Fruit fly (Drosophila melanogaster): ENCODE results near the gene loco.

The loco gene

DNA sequence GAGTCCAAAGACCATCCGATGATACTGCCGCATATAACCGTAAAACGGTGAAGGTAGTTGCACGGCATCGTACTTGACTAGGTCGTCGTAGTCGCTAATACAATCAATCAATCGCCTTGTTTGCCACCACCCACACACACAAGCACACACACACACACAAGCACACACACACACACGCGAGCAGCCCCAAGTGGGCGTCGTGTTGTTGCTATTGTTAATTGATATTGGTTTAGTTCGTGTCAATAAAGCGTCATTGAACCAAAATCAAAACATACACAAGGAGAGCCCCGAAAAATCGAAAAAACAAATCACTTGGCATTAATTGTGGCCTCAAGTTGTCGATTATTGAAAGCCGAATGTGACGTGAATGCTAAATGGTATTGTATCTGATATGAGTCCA lies 42.7 kb downstream of the loco start (continued):
- TF ChIP-seq sd (tag; optimal IDR thresholded peaks at IDR 0.05) (peak; percentile 31), Sox102F (GFP tag; optimal IDR thresholded peaks at IDR 0.05) (peak; percentile 27), CG30431 (GFP tag; optimal IDR thresholded peaks at IDR 0.05) (no peak), shn (GFP tag; optimal IDR thresholded peaks at IDR 0.05) (no peak), H2.0 (GFP tag; IDR thresholded peaks at IDR 0.05) (no peak), Camta (GFP tag; optimal IDR thresholded peaks at IDR 0.05) (peak; percentile 31), CG7839 (tag; optimal IDR thresholded peaks at IDR 0.05) (no peak), CG7357 (GFP tag; IDR thresholded peaks at IDR 0.05) (no peak), CG6813 (GFP tag; optimal IDR thresholded peaks at IDR 0.05) (peak; percentile 62), CG6689 (GFP tag; IDR thresholded peaks at IDR 0.05) (peak; percentile 36), CoRest (tag; optimal IDR thresholded peaks at IDR 0.05) (peak; percentile 26), CG16779 (GFP tag; IDR thresholded peaks at IDR 0.05) (no peak), twi (tag; optimal IDR thresholded peaks at IDR 0.05) (no peak), Trl (optimal IDR thresholded peaks at IDR 0.05) (no peak), Trl (GFP tag; optimal IDR thresholded peaks at IDR 0.05) (peak; percentile 67), Neu2 (GFP tag; optimal IDR thresholded peaks at IDR 0.05; ENCODE audit: borderline replicate concordance) (no peak), CG17359 (tag; optimal IDR thresholded peaks at IDR 0.05) (peak; percentile 59), CG14710 (tag; optimal IDR thresholded peaks at IDR 0.05) (peak; percentile 34), sens (GFP tag) (peak; percentile 95), repo (GFP tag; optimal IDR thresholded peaks at IDR 0.05) (no peak), ase (GFP tag; IDR thresholded peaks at IDR 0.05) (peak; percentile 54; the same call in 1 of the 3 replicates), CG10274 (GFP tag; optimal IDR thresholded peaks at IDR 0.05) (peak; percentile 9), pzg (GFP tag; optimal IDR thresholded peaks at IDR 0.05) (no peak), fu2 (GFP tag; optimal IDR thresholded peaks at IDR 0.05) (no peak), tap (tag; optimal IDR thresholded peaks at IDR 0.05) (peak; percentile 36), psq (GFP tag; optimal IDR thresholded peaks at IDR 0.05) (no peak), HHEX (GFP tag; optimal IDR thresholded peaks at IDR 0.05) (peak; percentile 59), Jarid2 (GFP tag; optimal IDR thresholded peaks at IDR 0.05) (peak; percentile 18), Dad (GFP tag; optimal IDR thresholded peaks at IDR 0.05) (peak; percentile 3), scrt (GFP tag; optimal IDR thresholded peaks at IDR 0.05) (peak; percentile 12), CG15601 (tag; optimal IDR thresholded peaks at IDR 0.05) (peak; percentile 66), CG9215 (GFP tag; IDR thresholded peaks at IDR 0.05) (no peak), Bdp1 (GFP tag; optimal IDR thresholded peaks at IDR 0.05) (peak; percentile 11), her (GFP tag; optimal IDR thresholded peaks at IDR 0.05) (peak; percentile 29), sim (GFP tag; IDR thresholded peaks at IDR 0.05) (peak; percentile 29; the same call in 1 of the 2 replicates), CG12744 (GFP tag; optimal IDR thresholded peaks at IDR 0.05) (peak; percentile 29), CG18476 (GFP tag; optimal IDR thresholded peaks at IDR 0.05) (no peak), nerfin-2 (GFP tag; IDR thresholded peaks at IDR 0.05; ENCODE audit: partially characterized antibody) (no peak), CG4707 (GFP tag; optimal IDR thresholded peaks at IDR 0.05) (peak; percentile 40), CG9727 (GFP tag; optimal IDR thresholded peaks at IDR 0.05) (peak; percentile 65), disco-r (GFP tag; optimal IDR thresholded peaks at IDR 0.05) (no peak), CG12769 (tag; optimal IDR thresholded peaks at IDR 0.05) (peak; percentile 63), Hr51 (GFP tag; optimal IDR thresholded peaks at IDR 0.05) (no peak), oc (tag; optimal IDR thresholded peaks at IDR 0.05) (no peak), CG33213 (GFP tag; optimal IDR thresholded peaks at IDR 0.05) (peak; percentile 31), ato (GFP tag; IDR thresholded peaks at IDR 0.05; ENCODE audit: partially characterized antibody) (no peak), CG3407 (GFP tag; optimal IDR thresholded peaks at IDR 0.05) (peak; percentile 66), CG6272 (GFP tag; IDR thresholded peaks at IDR 0.05) (no peak), sima (GFP tag; optimal IDR thresholded peaks at IDR 0.05) (no peak), hth (optimal IDR thresholded peaks at IDR 0.05) (no peak), dan (GFP tag; IDR thresholded peaks at IDR 0.05) (no peak), chm (GFP tag; IDR thresholded peaks at IDR 0.05) (peak; percentile 61)
